Worm (Caenorhabditis elegans): ENCODE results near the gene trp-2.

Gene trp-2

DNA sequence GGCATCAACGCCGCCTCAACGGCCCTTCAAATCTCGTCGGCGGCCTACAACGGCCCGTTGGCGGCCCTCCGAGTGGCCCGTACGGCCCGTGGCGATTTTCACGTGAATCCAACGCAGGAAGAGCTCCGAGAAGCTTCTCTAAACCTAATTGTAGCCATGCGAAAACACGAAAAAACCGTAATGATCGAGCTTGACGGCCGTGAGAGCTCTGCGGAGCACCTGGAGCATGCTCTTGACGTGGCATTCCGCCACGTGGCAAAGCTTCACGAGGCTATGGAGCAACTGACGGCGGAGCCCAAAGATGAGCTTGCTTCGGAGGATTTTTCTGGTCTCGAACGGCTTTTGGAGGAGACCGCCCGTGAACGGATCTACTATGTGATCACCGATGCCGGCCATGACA lies 48.4 kb downstream of the trp-2 start:
- no peak for TF ChIP-seq R02D3.7 (tag; optimal IDR thresholded peaks at IDR 0.05)
- no peak for TF ChIP-seq C34F6.9 (tag; optimal IDR thresholded peaks at IDR 0.05)
- no peak for TF ChIP-seq ZK546.5 (tag; optimal IDR thresholded peaks at IDR 0.05)
- TF ChIP-seq lin-13 (GFP tag; optimal IDR thresholded peaks at IDR 0.05), result no peak
- TF ChIP-seq fos-1 (tag; optimal IDR thresholded peaks at IDR 0.05), result no peak
- no peak for TF ChIP-seq nhr-129 (tag; optimal IDR thresholded peaks at IDR 0.05)

DNA sequence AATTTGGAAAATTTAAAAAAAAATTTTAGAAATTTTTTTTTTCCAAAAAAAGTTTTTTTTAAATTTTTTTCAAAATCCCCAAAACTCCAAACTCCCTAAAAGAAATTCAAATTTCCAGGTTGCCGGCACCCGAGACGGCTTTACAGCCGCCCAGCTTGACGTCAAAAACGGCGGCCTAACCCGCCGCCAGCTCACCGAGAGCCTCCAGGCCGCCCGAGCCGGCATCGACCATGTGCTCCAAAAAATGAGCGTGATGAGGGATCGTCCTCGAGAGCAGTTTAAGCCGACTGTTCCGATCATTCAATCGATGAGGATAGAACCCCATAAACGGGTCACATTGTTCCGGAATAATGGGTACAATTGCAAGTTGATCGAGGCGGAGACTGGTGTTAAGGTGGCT lies 52.1 kb downstream of the trp-2 start:
- TF ChIP-seq nhr-25 (tag; optimal IDR thresholded peaks at IDR 0.05), result no peak
- no peak for TF ChIP-seq ztf-1 (GFP tag; conservative IDR thresholded peaks at IDR 0.05)
- TF ChIP-seq nhr-237 (tag; optimal IDR thresholded peaks at IDR 0.05), result no peak
- TF ChIP-seq unc-39 (tag; optimal IDR thresholded peaks at IDR 0.05), result no peak
- TF ChIP-seq lin-13 (GFP tag; optimal IDR thresholded peaks at IDR 0.05), result no peak
